Fruit fly (Drosophila melanogaster): ENCODE data around the gene Ire1.

DNA sequence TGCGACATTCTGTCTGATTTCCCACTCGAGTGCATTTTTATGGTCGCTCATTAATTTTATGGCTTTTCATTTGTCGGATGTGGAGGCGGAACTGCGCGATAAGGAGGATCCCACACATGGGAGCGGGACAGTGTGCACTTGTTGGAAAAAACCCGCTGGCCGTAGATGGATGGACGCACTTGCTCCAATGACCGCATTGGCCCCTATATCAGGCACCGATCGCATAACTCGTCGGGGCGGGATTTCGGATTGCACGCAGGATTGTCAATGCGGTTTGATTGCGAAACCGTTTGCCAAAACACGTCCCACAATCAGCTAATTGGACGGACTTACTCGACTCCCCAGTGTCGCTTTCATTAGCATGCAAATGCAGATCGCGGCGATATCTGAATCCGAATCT lies 49.6 kb downstream of the Ire1 start:
- TF ChIP-seq cnc (optimal IDR thresholded peaks at IDR 0.05) (no peak), cic (GFP tag; optimal IDR thresholded peaks at IDR 0.05) (no peak), toe (GFP tag; optimal IDR thresholded peaks at IDR 0.05) (no peak), Crg-1 (GFP tag; optimal IDR thresholded peaks at IDR 0.05) (no peak), ovo (GFP tag; optimal IDR thresholded peaks at IDR 0.05) (no peak), CG33017 (tag; optimal IDR thresholded peaks at IDR 0.05) (no peak), CG14711 (tag; optimal IDR thresholded peaks at IDR 0.05) (no peak), kay (GFP tag; ENCODE audit: borderline replicate concordance) (no peak), Hr96 (GFP tag; optimal IDR thresholded peaks at IDR 0.05) (no peak), CG7045 (GFP tag; optimal IDR thresholded peaks at IDR 0.05) (no peak)

All from whole organism, adult.